Worm (Caenorhabditis elegans) whole organism, L1 larva: ENCODE data around the gene Y6G8.2.

Experiments
- C04F5.9 ChIP-seq: sonication (generic microtip); optimal IDR thresholded peaks from 2 replicates; lab custom pipeline; 2016; ENCODE audit warnings: missing genetic modification characterization, missing compliant biosample characterization
- C16A3.4 ChIP-seq: fragments of 150-350 bp; optimal IDR thresholded peaks from 2 replicates; lab custom pipeline; 2014; ENCODE audit warnings: missing biosample characterization, missing genetic modification characterization
- C34B4.2 ChIP-seq: sonication (generic microtip); optimal IDR thresholded peaks from 2 replicates; lab custom pipeline; 2017; ENCODE audit warnings: mild to moderate bottlenecking, missing genetic modification characterization, missing compliant biosample characterization
- F16B12.6 ChIP-seq: fragments of 150-350 bp; optimal IDR thresholded peaks from 2 replicates; lab custom pipeline; 2014; ENCODE audit warnings: missing biosample characterization, missing genetic modification characterization
- aha-1 ChIP-seq: fragments of 150-350 bp; optimal IDR thresholded peaks from 2 replicates; lab custom pipeline; 2014; ENCODE audit warnings: missing biosample characterization, missing genetic modification characterization
- ama-1 ChIP-seq: fragments of 150-350 bp; optimal IDR thresholded peaks from 2 replicates; lab custom pipeline; 2014
- ceh-8 ChIP-seq: fragments of 200-800 bp; sonication (Bioruptor generic); optimal IDR thresholded peaks from 2 replicates; lab custom pipeline; 2018; ENCODE audit warnings: mild to moderate bottlenecking, missing genetic modification characterization, moderate library complexity, missing compliant biosample characterization
- dsc-1 ChIP-seq: sonication (generic microtip); optimal IDR thresholded peaks from 2 replicates; lab custom pipeline; 2016; ENCODE audit warnings: mild to moderate bottlenecking, missing genetic modification characterization, missing compliant biosample characterization
- egl-27 ChIP-seq, 2 experiments: fragments of 150-350 bp in 1 of 2; sonication (generic microtip); optimal IDR thresholded peaks; 3 replicates each; lab custom pipeline; 2017 to 2018; ENCODE audit warnings: missing biosample characterization in 2 of 2, missing genetic modification characterization in 2 of 2, missing genetic modification reagents in 2 of 2
- elt-2 ChIP-seq: sonication (generic microtip); optimal IDR thresholded peaks from 2 replicates; lab custom pipeline; 2016; ENCODE audit warnings: missing genetic modification characterization, mild to moderate bottlenecking, inconsistent platforms, missing compliant biosample characterization, missing genetic modification reagents
- fkh-8 ChIP-seq: sonication (generic microtip); optimal IDR thresholded peaks from 2 replicates; lab custom pipeline; 2016; ENCODE audit warnings: mild to moderate bottlenecking, missing genetic modification characterization, missing compliant biosample characterization
- fos-1 ChIP-seq: fragments of 150-350 bp; optimal IDR thresholded peaks from 2 replicates; lab custom pipeline; 2014; ENCODE audit warnings: missing biosample characterization, missing genetic modification characterization
- hlh-17 ChIP-seq: fragments of 200-800 bp; sonication (Bioruptor generic); optimal IDR thresholded peaks from 2 replicates; lab custom pipeline; 2018; ENCODE audit warnings: missing genetic modification characterization, mild to moderate bottlenecking, missing compliant biosample characterization, moderate library complexity, borderline replicate concordance
- hpl-2 ChIP-seq: fragments of 150-350 bp; optimal IDR thresholded peaks from 2 replicates; lab custom pipeline; 2014; ENCODE audit warnings: missing biosample characterization, missing genetic modification reagents, missing genetic modification characterization
- irx-1 ChIP-seq: sonication (generic microtip); optimal IDR thresholded peaks from 2 replicates; lab custom pipeline; 2016; ENCODE audit warnings: missing genetic modification characterization, missing compliant biosample characterization
- lin-15B ChIP-seq: fragments of 150-350 bp; sonication (generic microtip); optimal IDR thresholded peaks from 3 replicates; lab custom pipeline; 2014; ENCODE audit warnings: missing biosample characterization, missing genetic modification characterization
- lin-35 ChIP-seq, 2 experiments: fragments of 150-350 bp; optimal IDR thresholded peaks; 2 replicates each; lab custom pipeline; 2014; ENCODE audit warnings: missing biosample characterization in 2 of 2, missing genetic modification characterization in 2 of 2, missing genetic modification reagents in 2 of 2
- lin-39 ChIP-seq: fragments of 150-350 bp; optimal IDR thresholded peaks from 2 replicates; lab custom pipeline; 2014; ENCODE audit warnings: missing biosample characterization, missing genetic modification reagents, missing genetic modification characterization
- mab-9 ChIP-seq: fragments of 200-800 bp; sonication (Bioruptor generic); IDR thresholded peaks from 2 replicates; pipeline ENCODE4 v1.3.6; 2022; ENCODE audit warnings: missing genetic modification reagents, missing genetic modification characterization, missing compliant biosample characterization
- mef-2 ChIP-seq: fragments of 150-350 bp; optimal IDR thresholded peaks from 2 replicates; lab custom pipeline; 2014; ENCODE audit warnings: missing biosample characterization, missing genetic modification characterization
- mep-1 ChIP-seq: fragments of 150-350 bp; optimal IDR thresholded peaks from 2 replicates; lab custom pipeline; 2014; ENCODE audit warnings: missing biosample characterization, missing genetic modification characterization
- nhr-11 ChIP-seq: fragments of 150-350 bp; optimal IDR thresholded peaks from 2 replicates; lab custom pipeline; 2014; ENCODE audit warnings: missing biosample characterization, missing genetic modification characterization
- nhr-19 ChIP-seq: fragments of 200-800 bp; sonication (Bioruptor generic); conservative IDR thresholded peaks from 2 replicates; pipeline ENCODE4 v1.3.6; 2022; ENCODE audit warnings: missing genetic modification characterization, missing compliant biosample characterization
- nhr-47 ChIP-seq: sonication (generic microtip); optimal IDR thresholded peaks from 2 replicates; lab custom pipeline; 2016; ENCODE audit warnings: mild to moderate bottlenecking, missing genetic modification characterization, moderate library complexity, missing compliant biosample characterization
- nhr-71 ChIP-seq: sonication (generic microtip); optimal IDR thresholded peaks from 2 replicates; lab custom pipeline; 2016; ENCODE audit warnings: mild to moderate bottlenecking, missing genetic modification characterization, moderate library complexity, missing compliant biosample characterization
- nhr-77 ChIP-seq: fragments of 150-350 bp; optimal IDR thresholded peaks from 2 replicates; lab custom pipeline; 2014; ENCODE audit warnings: missing biosample characterization, missing genetic modification characterization
- nhr-84 ChIP-seq: sonication (generic microtip); optimal IDR thresholded peaks from 2 replicates; lab custom pipeline; 2017; ENCODE audit warnings: missing biosample characterization, missing genetic modification characterization
- nhr-85 ChIP-seq: sonication (generic microtip); peaks from one replicate; lab custom pipeline; 2016; ENCODE audit warnings: missing genetic modification characterization, inconsistent platforms, missing compliant biosample characterization
- pax-3 ChIP-seq: fragments of 200-800 bp; sonication (Bioruptor generic); optimal IDR thresholded peaks from 2 replicates; lab custom pipeline; 2018; ENCODE audit warnings: mild to moderate bottlenecking, missing genetic modification characterization, moderate library complexity, missing compliant biosample characterization
- pqm-1 ChIP-seq: sonication (generic microtip); optimal IDR thresholded peaks from 3 replicates; lab custom pipeline; 2017; ENCODE audit warnings: missing biosample characterization, missing genetic modification characterization
- rnt-1 ChIP-seq: sonication (generic microtip); optimal IDR thresholded peaks from 2 replicates; lab custom pipeline; 2016; ENCODE audit warnings: mild to moderate bottlenecking, missing genetic modification characterization, moderate library complexity, missing compliant biosample characterization
- snu-23 ChIP-seq: sonication (generic microtip); optimal IDR thresholded peaks from 2 replicates; lab custom pipeline; 2016; ENCODE audit warnings: missing genetic modification characterization, missing compliant biosample characterization
- sox-4 ChIP-seq: sonication (generic microtip); optimal IDR thresholded peaks from 2 replicates; lab custom pipeline; 2016; ENCODE audit warnings: missing genetic modification characterization, missing compliant biosample characterization
- sup-37 ChIP-seq: fragments of 200-800 bp; sonication (Bioruptor generic); optimal IDR thresholded peaks from 2 replicates; lab custom pipeline; 2018; ENCODE audit warnings: mild to moderate bottlenecking, missing genetic modification characterization, missing compliant biosample characterization
- tlp-1 ChIP-seq: fragments of 150-350 bp; optimal IDR thresholded peaks from 2 replicates; lab custom pipeline; 2014; ENCODE audit warnings: missing biosample characterization, missing genetic modification characterization
- unc-130 ChIP-seq: fragments of 150-350 bp; optimal IDR thresholded peaks from 2 replicates; lab custom pipeline; 2017; ENCODE audit warnings: missing biosample characterization, missing genetic modification characterization, inconsistent platforms
- unc-30 ChIP-seq: sonication (generic microtip); optimal IDR thresholded peaks from 2 replicates; lab custom pipeline; 2017; ENCODE audit warnings: missing biosample characterization, missing genetic modification characterization
- vab-15 ChIP-seq: sonication (generic microtip); optimal IDR thresholded peaks from 2 replicates; lab custom pipeline; 2017; ENCODE audit warnings: missing genotype, mild to moderate bottlenecking, missing genetic modification characterization, missing compliant biosample characterization
- zag-1 ChIP-seq: fragments of 150-350 bp; optimal IDR thresholded peaks from 2 replicates; lab custom pipeline; 2014; ENCODE audit warnings: missing biosample characterization, missing genetic modification characterization
- zip-4 ChIP-seq: fragments of 200-800 bp; sonication (Bioruptor generic); optimal IDR thresholded peaks from 2 replicates; lab custom pipeline; 2018; ENCODE audit warnings: mild to moderate bottlenecking, missing genetic modification characterization, moderate library complexity, missing compliant biosample characterization

The Y6G8.2 gene

ce11 chrV:17598810-17599209, at the start of gene Y6G8.2:
Y6G8.2 (minus strand) TSS chrV:17598956.
- TF ChIP-seq zag-1 (no peak), nhr-47 (tag; lab: Kevin White, UChicago) (no peak), vab-15 (tag; lab: Kevin White, UChicago) (no peak), elt-2 (tag; lab: Kevin White, UChicago) (peak; percentile 52), irx-1 (tag; lab: Kevin White, UChicago) (no peak), nhr-11 (tag; lab: Kevin White, UChicago) (no peak), nhr-85 (tag; lab: Kevin White, UChicago) (no peak), tlp-1 (tag; lab: Kevin White, UChicago) (no peak)

- TF ChIP-seq mep-1 (tag; lab: Kevin White, UChicago) (no peak), rnt-1 (tag; lab: Kevin White, UChicago) (no peak), ama-1 (lab: Kevin White, UChicago) (no peak), lin-15B (no peak), nhr-84 (tag; lab: Kevin White, UChicago) (no peak), egl-27 (tag; optimal IDR thresholded peaks at IDR 0.05; lab: Kevin White, UChicago) (no peak), vab-15 (tag; lab: Kevin White, UChicago) (no peak), zip-4 (GFP tag; lab: Kevin White, UChicago) (no peak), nhr-47 (tag; lab: Kevin White, UChicago) (no peak), unc-130 (tag; lab: Kevin White, UChicago) (no peak), elt-2 (tag; lab: Kevin White, UChicago) (no peak), lin-35 (GFP tag; optimal IDR thresholded peaks at IDR 0.05; lab: Kevin White, UChicago) (no peak), dsc-1 (tag; lab: Kevin White, UChicago) (no peak), nhr-19 (no peak), pax-3 (tag; lab: Kevin White, UChicago) (no peak), aha-1 (tag; lab: Kevin White, UChicago) (no peak), mab-9 (no peak), C16A3.4 (no peak), ceh-8 (GFP tag; lab: Kevin White, UChicago) (no peak)
- TF ChIP-seq, all 84 proteins: peak for 0
Observed at ce11 chrV:17628566-17628965, 29.8 kb upstream of the Y6G8.2 start, which contains the start of gene F57G4.10. F57G4.10 (plus strand) TSS chrV:17628866.

- TF ChIP-seq pax-3 (tag; lab: Kevin White, UChicago), result no peak
Observed at ce11 chrV:17624906-17625305, 26.1 kb upstream of the Y6G8.2 start, which contains the start of gene F57G4.11. F57G4.11 (plus strand) TSS chrV:17625206.

ce11 chrV:17623230-17623629, 24.5 kb upstream of the Y6G8.2 start, which contains the start of gene F57G4.1:
F57G4.1 (plus strand) TSS chrV:17623530.
- no peak for TF ChIP-seq lin-39 (tag; lab: Kevin White, UChicago)
- no peak for TF ChIP-seq C34B4.2 (tag; lab: Kevin White, UChicago)
- no peak for TF ChIP-seq aha-1 (tag; lab: Kevin White, UChicago)
- TF ChIP-seq fos-1 (tag; lab: Kevin White, UChicago), result no peak
- TF ChIP-seq snu-23 (GFP tag; lab: Kevin White, UChicago), result no peak
- no peak for TF ChIP-seq sup-37 (GFP tag; lab: Kevin White, UChicago)
- no peak for TF ChIP-seq fkh-8 (tag; lab: Kevin White, UChicago)
- no peak for TF ChIP-seq pax-3 (tag; lab: Kevin White, UChicago)

- TF ChIP-seq F16B12.6 (tag; lab: Kevin White, UChicago) (no peak), snu-23 (GFP tag; lab: Kevin White, UChicago) (no peak), sox-4 (tag; lab: Kevin White, UChicago) (no peak), unc-30 (tag; lab: Kevin White, UChicago) (no peak), lin-15B (no peak), mab-9 (no peak), unc-130 (tag; lab: Kevin White, UChicago) (no peak), pqm-1 (no peak), lin-39 (tag; lab: Kevin White, UChicago) (no peak), nhr-71 (tag; lab: Kevin White, UChicago) (no peak), elt-2 (tag; lab: Kevin White, UChicago) (no peak), aha-1 (tag; lab: Kevin White, UChicago) (no peak), nhr-77 (tag; lab: Kevin White, UChicago) (no peak), C04F5.9 (tag; lab: Kevin White, UChicago) (no peak), hlh-17 (GFP tag; lab: Kevin White, UChicago) (no peak), pax-3 (tag; lab: Kevin White, UChicago) (no peak), mef-2 (tag; lab: Kevin White, UChicago) (no peak), nhr-85 (tag; lab: Kevin White, UChicago) (no peak), irx-1 (tag; lab: Kevin White, UChicago) (no peak), hpl-2 (GFP tag; lab: Kevin White, UChicago) (no peak)
- TF ChIP-seq, all 84 proteins: peak for 0
Observed at ce11 chrV:17620266-17620665, 21.5 kb upstream of the Y6G8.2 start, which contains the start of gene Y6G8.8. Y6G8.8 (plus strand) TSS chrV:17620566.
